Fruit fly (Drosophila melanogaster) whole organism, wandering third instar larva: ENCODE results near the gene simj.

ENCODE experiments used
- CG32264 ChIP-seq: fragments of 200-800 bp; sonication (Bioruptor generic); optimal IDR thresholded peaks from 2 replicates; lab custom pipeline; 2016; ENCODE audit warnings: missing biosample characterization, missing genetic modification characterization
- Dfd ChIP-seq: fragments of >200 bp; optimal IDR thresholded peaks from 2 replicates; lab custom pipeline; 2017; ENCODE audit warnings: missing biosample characterization, missing genetic modification characterization
- OdsH ChIP-seq: fragments of 200-800 bp; sonication (Bioruptor generic); optimal IDR thresholded peaks from 2 replicates; lab custom pipeline; 2016; ENCODE audit warnings: missing biosample characterization, mild to moderate bottlenecking, missing genetic modification characterization
- br ChIP-seq: fragments of 200-800 bp; sonication (Bioruptor generic); optimal IDR thresholded peaks from 2 replicates; lab custom pipeline; 2016; ENCODE audit warnings: missing biosample characterization, missing genetic modification characterization
- lola ChIP-seq: fragments of >200 bp; optimal IDR thresholded peaks from 2 replicates; lab custom pipeline; 2017; ENCODE audit warnings: missing biosample characterization, missing genetic modification characterization
- sv ChIP-seq: fragments of 200-800 bp; sonication (Bioruptor generic); optimal IDR thresholded peaks from 3 replicates; lab custom pipeline; 2016; ENCODE audit warnings: missing biosample characterization, missing genetic modification characterization

- no peak for TF ChIP-seq OdsH (GFP tag; lab: Kevin White, UChicago)
- TF ChIP-seq lola (GFP tag; lab: Kevin White, UChicago) = no peak
- no peak for TF ChIP-seq CG32264 (GFP tag; lab: Kevin White, UChicago)
- TF ChIP-seq br (GFP tag; lab: Kevin White, UChicago) = no peak
- no peak for TF ChIP-seq sv (GFP tag; lab: Kevin White, UChicago)
- TF ChIP-seq Dfd = no peak
Measured at dm6 chr3L:10733502-10733901, 69.0 kb downstream of the simj start.
